Worm (Caenorhabditis elegans) whole organism, L4/young adult: ENCODE measurements around the gene F40C5.2.
"Not testable (repeated sequence)": the region's sequence is repeated elsewhere in the genome, so short reads cannot be mapped to it uniquely, and the experiment has no call there.

ENCODE experiments used
- W03F9.2 ChIP-seq: fragments of 150-350 bp; optimal IDR thresholded peaks from 2 replicates; lab custom pipeline; 2014; ENCODE audit warnings: missing biosample characterization, missing genetic modification characterization
- dao-5 ChIP-seq: sonication (generic microtip); optimal IDR thresholded peaks from 2 replicates; lab custom pipeline; 2016; ENCODE audit warnings: missing genotype, missing genetic modification characterization, moderate library complexity, missing compliant biosample characterization
- him-1 ChIP-seq: sonication (generic microtip); optimal IDR thresholded peaks from 2 replicates; lab custom pipeline; 2016; ENCODE audit warnings: missing genotype, missing genetic modification reagents, missing genetic modification characterization, missing compliant biosample characterization

Gene F40C5.2

ce11 chrV:3613042-3613441 is 42.2 kb downstream of the F40C5.2 start:
- no peak for TF ChIP-seq dao-5 (tag; lab: Kevin White, UChicago)
- no peak for TF ChIP-seq W03F9.2 (tag; lab: Kevin White, UChicago)
- TF ChIP-seq him-1 (tag; lab: Kevin White, UChicago): no peak

ce11 chrV:3614397-3614796 is 43.6 kb downstream of the F40C5.2 start, which contains the start of gene T22F3.11:
Gene T22F3.11 (minus strand): TSS chrV:3614553.
- TF ChIP-seq him-1 (tag; lab: Kevin White, UChicago) (no peak), W03F9.2 (tag; lab: Kevin White, UChicago) (no peak), dao-5 (tag; lab: Kevin White, UChicago) (no peak)

ce11 chrV:3616844-3617243 is 46.0 kb downstream of the F40C5.2 start:
- TF ChIP-seq dao-5 (tag; lab: Kevin White, UChicago) (no peak), W03F9.2 (tag; lab: Kevin White, UChicago) (no peak), him-1 (tag; lab: Kevin White, UChicago) (no peak)

DNA sequence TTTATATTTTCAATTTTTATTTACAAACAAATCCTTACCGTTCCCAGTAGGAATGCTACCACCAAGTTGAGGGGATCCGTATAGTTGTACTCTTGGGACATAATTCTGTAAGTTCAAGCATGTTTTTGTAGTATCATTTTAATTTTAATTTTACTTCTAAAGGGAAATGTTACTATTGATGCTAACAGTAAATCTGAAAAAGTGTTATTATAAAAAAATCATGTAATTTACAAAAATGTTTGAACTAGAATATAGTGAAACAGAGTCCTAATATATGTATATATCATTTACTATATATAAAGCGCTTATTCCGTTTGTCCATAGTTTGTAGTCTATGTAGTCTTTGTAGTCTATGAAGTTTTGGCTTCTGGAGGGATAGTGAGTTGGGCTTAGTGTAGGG is 49.8 kb downstream of the F40C5.2 start, which contains the start of gene srx-93:
srx-93 (minus strand) TSS at position 101 of the 400 bp plus-strand sequence.
- not testable (repeated sequence) for TF ChIP-seq W03F9.2, him-1, dao-5 (tag; lab: Kevin White, UChicago)
